Worm (Caenorhabditis elegans): ENCODE results near the gene F07F6.8.

DNA sequence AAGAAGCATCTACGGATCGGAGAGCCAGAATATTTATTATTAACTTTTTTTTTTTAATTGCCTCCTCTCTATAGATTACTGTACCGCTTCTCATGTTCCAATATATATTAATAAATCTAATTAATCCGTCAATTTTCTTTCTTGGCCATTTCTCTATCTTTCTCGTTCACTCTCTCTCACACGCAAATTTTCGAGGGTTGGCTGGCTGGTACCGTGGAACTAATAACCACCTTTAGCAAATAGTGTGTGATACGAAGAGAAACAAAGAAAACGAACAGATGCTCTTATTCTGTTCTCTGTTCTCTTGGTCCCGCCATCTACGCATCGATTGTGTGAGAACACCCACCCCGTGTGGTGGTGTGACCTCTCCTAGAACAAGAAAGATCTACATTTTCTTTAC is 7.2 kb downstream of the F07F6.8 start:
- no peak for TF ChIP-seq lin-39 (tag; optimal IDR thresholded peaks at IDR 0.05)
- no peak for TF ChIP-seq snpc-4 (tag; optimal IDR thresholded peaks at IDR 0.05)
- no peak for TF ChIP-seq skn-1 (tag; optimal IDR thresholded peaks at IDR 0.05)
- no peak for TF ChIP-seq fos-1 (tag; optimal IDR thresholded peaks at IDR 0.05)
- TF ChIP-seq ama-1 (optimal IDR thresholded peaks at IDR 0.05), result no peak
- no peak for TF ChIP-seq jun-1 (tag; optimal IDR thresholded peaks at IDR 0.05)
- TF ChIP-seq nhr-28 (tag; optimal IDR thresholded peaks at IDR 0.05), result no peak
- no peak for TF ChIP-seq egl-27 (tag; optimal IDR thresholded peaks at IDR 0.05)
- no peak for TF ChIP-seq nhr-25 (tag; optimal IDR thresholded peaks at IDR 0.05)
- no peak for TF ChIP-seq elt-3 (tag; optimal IDR thresholded peaks at IDR 0.05)
- TF ChIP-seq ztf-11 (tag; optimal IDR thresholded peaks at IDR 0.05), result no peak
- no peak for TF ChIP-seq ztf-4 (tag; optimal IDR thresholded peaks at IDR 0.05)
- TF ChIP-seq ceh-28 (tag; optimal IDR thresholded peaks at IDR 0.05), result no peak
- no peak for TF ChIP-seq eor-1 (tag; optimal IDR thresholded peaks at IDR 0.05)

All from whole organism, L3 larva.